Worm (Caenorhabditis elegans) whole organism, L3 larva: ENCODE data around the gene fbxb-30.
"Not testable (repeated sequence)": the region's sequence is repeated elsewhere in the genome, so short reads cannot be mapped to it uniquely, and the experiment has no call there.

Source experiments
- R02D3.7 ChIP-seq: fragments of 150-350 bp; optimal IDR thresholded peaks from 2 replicates; lab custom pipeline; 2014; ENCODE audit warnings: missing biosample characterization, missing genetic modification characterization
- ZK546.5 ChIP-seq: sonication (generic microtip); optimal IDR thresholded peaks from 2 replicates; lab custom pipeline; 2017; ENCODE audit warnings: missing biosample characterization, missing genetic modification characterization
- ceh-16 ChIP-seq: sonication (generic microtip); optimal IDR thresholded peaks from 2 replicates; lab custom pipeline; 2017; ENCODE audit warnings: missing biosample characterization, missing genetic modification characterization
- ceh-28 ChIP-seq: fragments of 150-350 bp; optimal IDR thresholded peaks from 2 replicates; lab custom pipeline; 2014; ENCODE audit warnings: missing biosample characterization, missing genetic modification reagents, missing genetic modification characterization
- ceh-82 ChIP-seq: fragments of 150-350 bp; optimal IDR thresholded peaks from 2 replicates; lab custom pipeline; 2014; ENCODE audit warnings: missing biosample characterization, missing genetic modification characterization
- daf-12 ChIP-seq: fragments of 150-350 bp; optimal IDR thresholded peaks from 2 replicates; lab custom pipeline; 2014; ENCODE audit warnings: missing biosample characterization, missing genetic modification reagents, missing genetic modification characterization
- egl-27 ChIP-seq: sonication (generic microtip); optimal IDR thresholded peaks from 4 replicates; lab custom pipeline; 2017; ENCODE audit warnings: missing biosample characterization, missing genetic modification reagents, missing genetic modification characterization
- elt-1 ChIP-seq: fragments of 150-350 bp; optimal IDR thresholded peaks from 2 replicates; lab custom pipeline; 2014; ENCODE audit warnings: missing biosample characterization, missing genetic modification characterization
- elt-2 ChIP-seq: sonication (generic microtip); optimal IDR thresholded peaks from 2 replicates; lab custom pipeline; 2016; ENCODE audit warnings: missing genetic modification reagents, mild to moderate bottlenecking, missing genetic modification characterization, missing compliant biosample characterization
- elt-3 ChIP-seq, 3 experiments: fragments of 150-350 bp in 1 of 3; sonication (generic microtip) in 2 of 3; optimal IDR thresholded peaks; 2 replicates in 2 of 3; 4 replicates in 1 of 3; lab custom pipeline; 2014 to 2017; ENCODE audit warnings: missing biosample characterization in 3 of 3, missing genetic modification characterization in 3 of 3
- fkh-2 ChIP-seq: fragments of 150-350 bp; optimal IDR thresholded peaks from 2 replicates; lab custom pipeline; 2014; ENCODE audit warnings: missing biosample characterization, missing genetic modification reagents, missing genetic modification characterization
- hmg-11 ChIP-seq: sonication (generic microtip); optimal IDR thresholded peaks from 2 replicates; lab custom pipeline; 2016; ENCODE audit warnings: missing genetic modification characterization, missing compliant biosample characterization
- jun-1 ChIP-seq: fragments of 150-350 bp; optimal IDR thresholded peaks from 2 replicates; lab custom pipeline; 2014; ENCODE audit warnings: missing biosample characterization, missing genetic modification reagents, missing genetic modification characterization
- lsy-12 ChIP-seq: sonication (generic microtip); optimal IDR thresholded peaks from 2 replicates; lab custom pipeline; 2016; ENCODE audit warnings: mild to moderate bottlenecking, missing genetic modification characterization, missing compliant biosample characterization
- mdl-1 ChIP-seq: fragments of 150-350 bp; optimal IDR thresholded peaks from 2 replicates; lab custom pipeline; 2014; ENCODE audit warnings: missing biosample characterization, missing genetic modification characterization
- mml-1 ChIP-seq: fragments of 150-350 bp; sonication (generic microtip); optimal IDR thresholded peaks from 3 replicates; lab custom pipeline; 2014; ENCODE audit warnings: missing biosample characterization, missing genetic modification characterization
- nfya-1 ChIP-seq: sonication (generic microtip); optimal IDR thresholded peaks from 2 replicates; lab custom pipeline; 2017; ENCODE audit warnings: missing genetic modification characterization, mild to moderate bottlenecking, missing compliant biosample characterization, antibody characterized with exemption, moderate library complexity; ENCODE audit not compliant: insufficient read depth
- nhr-12 ChIP-seq: fragments of 150-350 bp; optimal IDR thresholded peaks from 2 replicates; lab custom pipeline; 2014; ENCODE audit warnings: missing biosample characterization, missing genetic modification characterization
- nhr-23 ChIP-seq: fragments of 150-350 bp; optimal IDR thresholded peaks from 2 replicates; lab custom pipeline; 2014; ENCODE audit warnings: missing biosample characterization, missing genetic modification reagents, missing genetic modification characterization
- nhr-237 ChIP-seq: fragments of 150-350 bp; optimal IDR thresholded peaks from 2 replicates; lab custom pipeline; 2014; ENCODE audit warnings: missing biosample characterization, missing genetic modification characterization
- nhr-25 ChIP-seq: sonication (generic microtip); optimal IDR thresholded peaks from 2 replicates; lab custom pipeline; 2017; ENCODE audit warnings: missing biosample characterization, missing genetic modification characterization
- nhr-28 ChIP-seq: fragments of 150-350 bp; optimal IDR thresholded peaks from 2 replicates; lab custom pipeline; 2014; ENCODE audit warnings: missing biosample characterization, missing genetic modification characterization
- nhr-43 ChIP-seq: sonication (generic microtip); optimal IDR thresholded peaks from 2 replicates; lab custom pipeline; 2016; ENCODE audit warnings: mild to moderate bottlenecking, missing genetic modification characterization, missing compliant biosample characterization; ENCODE audit not compliant: poor library complexity, severe bottlenecking
- nhr-67 ChIP-seq: fragments of 150-350 bp; optimal IDR thresholded peaks from 2 replicates; lab custom pipeline; 2014; ENCODE audit warnings: missing biosample characterization, missing genetic modification characterization
- nhr-76 ChIP-seq: fragments of 150-350 bp; sonication (generic microtip); optimal IDR thresholded peaks from 5 replicates; lab custom pipeline; 2014; ENCODE audit warnings: missing biosample characterization, missing genetic modification characterization
- nhr-77 ChIP-seq: fragments of 150-350 bp; optimal IDR thresholded peaks from 2 replicates; lab custom pipeline; 2014; ENCODE audit warnings: missing biosample characterization, missing genetic modification characterization
- pha-4 ChIP-seq: fragments of 150-350 bp; optimal IDR thresholded peaks from 2 replicates; lab custom pipeline; 2014; ENCODE audit warnings: missing biosample characterization, missing genetic modification reagents, missing genetic modification characterization
- pqm-1 ChIP-seq: fragments of 150-350 bp; optimal IDR thresholded peaks from 2 replicates; lab custom pipeline; 2017; ENCODE audit warnings: missing biosample characterization, missing genetic modification characterization, inconsistent platforms
- skn-1 ChIP-seq: fragments of 150-350 bp; optimal IDR thresholded peaks from 2 replicates; lab custom pipeline; 2014; ENCODE audit warnings: missing biosample characterization, missing genetic modification characterization
- tbx-2 ChIP-seq: sonication (generic microtip); optimal IDR thresholded peaks from 2 replicates; lab custom pipeline; 2016; ENCODE audit warnings: mild to moderate bottlenecking, missing genetic modification characterization, missing compliant biosample characterization
- unc-39 ChIP-seq: sonication (generic microtip); optimal IDR thresholded peaks from 4 replicates; lab custom pipeline; 2017; ENCODE audit warnings: missing biosample characterization, missing genetic modification characterization
- zag-1 ChIP-seq: fragments of 150-350 bp; optimal IDR thresholded peaks from 2 replicates; lab custom pipeline; 2014; ENCODE audit warnings: missing biosample characterization, missing genetic modification characterization

fbxb-30 gene

ce11 chrII:1043932-1044331 is 42.7 kb upstream of the fbxb-30 start, which contains the start of gene fbxb-45:
Gene fbxb-45, minus strand, starts transcription at chrII:1044032.
- not testable (repeated sequence) for TF ChIP-seq nfya-1, elt-1, elt-2 (tag; lab: Kevin White, UChicago)

ce11 chrII:1042227-1042626 is 41.0 kb upstream of the fbxb-30 start, which contains the start of gene fbxb-41:
Gene fbxb-41, minus strand, starts transcription at chrII:1042327.
- TF ChIP-seq nhr-77 (tag; lab: Kevin White, UChicago) (no peak), nhr-43 (tag; lab: Kevin White, UChicago) (no peak), ceh-16 (no peak), daf-12 (tag; lab: Kevin White, UChicago) (no peak), nhr-25 (tag; lab: Kevin White, UChicago) (no peak), jun-1 (no peak), unc-39 (tag; lab: Kevin White, UChicago) (no peak), ceh-82 (no peak), nhr-237 (tag; lab: Kevin White, UChicago) (no peak), lsy-12 (tag; lab: Kevin White, UChicago) (no peak)

ce11 chrII:1040464-1040863 is 39.2 kb upstream of the fbxb-30 start, which contains the start of gene fbxb-39:
Gene fbxb-39, minus strand, starts transcription at chrII:1040564.
- TF ChIP-seq ceh-28 (tag; lab: Kevin White, UChicago) (no peak), daf-12 (tag; lab: Kevin White, UChicago) (no peak), elt-3 (tag; optimal IDR thresholded peaks at IDR 0.05; lab: Kevin White, UChicago) (no peak), pqm-1 (tag; lab: Kevin White, UChicago) (no peak), R02D3.7 (tag; lab: Kevin White, UChicago) (no peak), nfya-1 (tag; lab: Kevin White, UChicago) (no peak), nhr-12 (tag; lab: Kevin White, UChicago) (no peak), nhr-77 (tag; lab: Kevin White, UChicago) (no peak), mdl-1 (tag; lab: Kevin White, UChicago) (no peak), ZK546.5 (tag; lab: Kevin White, UChicago) (no peak), pha-4 (tag; lab: Kevin White, UChicago) (no peak), elt-2 (tag; lab: Kevin White, UChicago) (no peak), tbx-2 (tag; lab: Kevin White, UChicago) (no peak), mml-1 (tag; lab: Kevin White, UChicago) (no peak), fkh-2 (no peak), jun-1 (no peak), unc-39 (tag; lab: Kevin White, UChicago) (no peak)
- TF ChIP-seq, all 47 proteins: peak for 0

ce11 chrII:1028602-1029001 is 27.4 kb upstream of the fbxb-30 start, which contains the start of gene math-34:
Gene math-34, plus strand, starts transcription at chrII:1028972.
- TF ChIP-seq skn-1 (tag; lab: Kevin White, UChicago) (no peak), nhr-23 (tag; lab: Kevin White, UChicago) (no peak), egl-27 (no peak), lsy-12 (tag; lab: Kevin White, UChicago) (no peak), nhr-77 (tag; lab: Kevin White, UChicago) (no peak), elt-3 (tag; optimal IDR thresholded peaks at IDR 0.05; lab: Kevin White, UChicago) (no peak), tbx-2 (tag; lab: Kevin White, UChicago) (no peak), mml-1 (tag; lab: Kevin White, UChicago) (no peak), elt-2 (tag; lab: Kevin White, UChicago) (peak; percentile 71), pqm-1 (tag; lab: Kevin White, UChicago) (no peak), nhr-28 (tag; lab: Kevin White, UChicago) (no peak), pha-4 (tag; lab: Kevin White, UChicago) (peak; percentile 24), nhr-67 (tag; lab: Kevin White, UChicago) (no peak), nhr-12 (tag; lab: Kevin White, UChicago) (no peak), nhr-43 (tag; lab: Kevin White, UChicago) (no peak)

ce11 chrII:1026670-1027069 is 25.4 kb upstream of the fbxb-30 start, which contains the start of gene M01D1.12:
Gene M01D1.12, plus strand, starts transcription at chrII:1026970.
- TF ChIP-seq nhr-23 (tag; lab: Kevin White, UChicago) (no peak), hmg-11 (tag; lab: Kevin White, UChicago) (no peak), zag-1 (tag; lab: Kevin White, UChicago) (no peak), nhr-76 (tag; lab: Kevin White, UChicago) (no peak)
